Worm (Caenorhabditis elegans) whole organism, mixed stage, embryonic: Measurements from ENCODE around the gene hecd-1.

Source experiments
- M03D4.4 ChIP-seq: sonication (generic microtip); optimal IDR thresholded peaks from 2 replicates; lab custom pipeline; 2017; ENCODE audit warnings: mild to moderate bottlenecking, missing genetic modification characterization, missing compliant biosample characterization
- bed-3 ChIP-seq: fragments of 200-800 bp; sonication (Bioruptor generic); optimal IDR thresholded peaks from 3 replicates; lab custom pipeline; 2018; ENCODE audit warnings: mild to moderate bottlenecking, missing genetic modification characterization, moderate library complexity, missing compliant biosample characterization
- blmp-1 ChIP-seq: fragments of 150-350 bp; optimal IDR thresholded peaks from 2 replicates; lab custom pipeline; 2014; ENCODE audit warnings: missing biosample characterization, missing genetic modification characterization
- ceh-39 ChIP-seq: fragments of 150-350 bp; optimal IDR thresholded peaks from 2 replicates; lab custom pipeline; 2014; ENCODE audit warnings: missing biosample characterization, missing genetic modification characterization
- ceh-43 ChIP-seq: fragments of 200-800 bp; sonication (Bioruptor generic); optimal IDR thresholded peaks from 2 replicates; lab custom pipeline; 2018; ENCODE audit warnings: mild to moderate bottlenecking, missing genetic modification characterization, moderate library complexity, missing compliant biosample characterization
- ceh-83 ChIP-seq: fragments of 200-800 bp; sonication (Bioruptor generic); optimal IDR thresholded peaks from 2 replicates; lab custom pipeline; 2018; ENCODE audit warnings: mild to moderate bottlenecking, missing genetic modification characterization, missing compliant biosample characterization
- ces-1 ChIP-seq: fragments of 150-350 bp; optimal IDR thresholded peaks from 2 replicates; lab custom pipeline; 2014; ENCODE audit warnings: missing biosample characterization, missing genetic modification reagents, missing genetic modification characterization
- cnd-1 ChIP-seq: fragments of 200-800 bp; sonication (Bioruptor generic); optimal IDR thresholded peaks from 2 replicates; lab custom pipeline; 2018; ENCODE audit warnings: mild to moderate bottlenecking, missing genetic modification characterization, missing compliant biosample characterization
- drap-1 ChIP-seq: fragments of 200-800 bp; sonication (Bioruptor generic); optimal IDR thresholded peaks from 3 replicates; lab custom pipeline; 2018; ENCODE audit warnings: mild to moderate bottlenecking, missing genetic modification characterization, missing compliant biosample characterization
- elt-1 ChIP-seq: sonication (generic microtip); optimal IDR thresholded peaks from 2 replicates; lab custom pipeline; 2017; ENCODE audit warnings: missing genetic modification characterization, mild to moderate bottlenecking, missing compliant biosample characterization, antibody characterized with exemption, moderate library complexity, borderline replicate concordance; ENCODE audit not compliant: insufficient read depth
- flh-1 ChIP-seq: fragments of 200-800 bp; sonication (Bioruptor generic); optimal IDR thresholded peaks from 2 replicates; lab custom pipeline; 2018; ENCODE audit warnings: mild to moderate bottlenecking, missing genetic modification characterization, moderate library complexity, missing compliant biosample characterization
- ham-2 ChIP-seq: fragments of 200-800 bp; sonication (Bioruptor generic); optimal IDR thresholded peaks from 2 replicates; lab custom pipeline; 2018; ENCODE audit warnings: mild to moderate bottlenecking, missing genetic modification characterization, missing compliant biosample characterization
- hlh-1 ChIP-seq: fragments of 150-350 bp; optimal IDR thresholded peaks from 2 replicates; lab custom pipeline; 2014; ENCODE audit warnings: missing biosample characterization, missing genetic modification reagents, missing genetic modification characterization
- lin-13 ChIP-seq: fragments of 150-350 bp; optimal IDR thresholded peaks from 2 replicates; lab custom pipeline; 2014; ENCODE audit warnings: missing biosample characterization, missing genetic modification characterization
- lin-32 ChIP-seq: fragments of 200-800 bp; sonication (Bioruptor generic); optimal IDR thresholded peaks from 2 replicates; lab custom pipeline; 2018; ENCODE audit warnings: mild to moderate bottlenecking, missing genetic modification characterization, missing compliant biosample characterization
- lsy-2 ChIP-seq: fragments of 150-350 bp; optimal IDR thresholded peaks from 2 replicates; lab custom pipeline; 2014; ENCODE audit warnings: missing biosample characterization, missing genetic modification characterization
- mab-5 ChIP-seq: fragments of 150-350 bp; optimal IDR thresholded peaks from 2 replicates; lab custom pipeline; 2014; ENCODE audit warnings: missing biosample characterization, missing genetic modification characterization
- mep-1 ChIP-seq: fragments of 150-350 bp; optimal IDR thresholded peaks from 2 replicates; lab custom pipeline; 2017; ENCODE audit warnings: missing biosample characterization, missing genetic modification reagents, missing genetic modification characterization, inconsistent platforms
- mls-2 ChIP-seq: sonication (generic microtip); optimal IDR thresholded peaks from 2 replicates; lab custom pipeline; 2016; ENCODE audit warnings: mild to moderate bottlenecking, missing genetic modification characterization, moderate library complexity, missing compliant biosample characterization
- nhr-2 ChIP-seq: fragments of 150-350 bp; optimal IDR thresholded peaks from 2 replicates; lab custom pipeline; 2014; ENCODE audit warnings: missing biosample characterization, missing genetic modification characterization
- nhr-237 ChIP-seq: fragments of 150-350 bp; optimal IDR thresholded peaks from 2 replicates; lab custom pipeline; 2014; ENCODE audit warnings: missing biosample characterization, missing genetic modification characterization
- nhr-76 ChIP-seq: sonication (generic microtip); optimal IDR thresholded peaks from 2 replicates; lab custom pipeline; 2017; ENCODE audit warnings: missing biosample characterization, missing genetic modification characterization
- pha-4 ChIP-seq: fragments of 150-350 bp; optimal IDR thresholded peaks from 2 replicates; lab custom pipeline; 2018; ENCODE audit warnings: missing biosample characterization, missing genetic modification reagents, missing genetic modification characterization
- snpc-4 ChIP-seq: fragments of 150-350 bp; optimal IDR thresholded peaks from 2 replicates; lab custom pipeline; 2014; ENCODE audit warnings: missing biosample characterization, missing genetic modification characterization
- sptf-1 ChIP-seq: sonication (generic microtip); optimal IDR thresholded peaks from 2 replicates; lab custom pipeline; 2017; ENCODE audit warnings: mild to moderate bottlenecking, missing genetic modification characterization, moderate library complexity, missing compliant biosample characterization
- tbx-8 ChIP-seq: fragments of 200-800 bp; sonication (Bioruptor generic); optimal IDR thresholded peaks from 2 replicates; lab custom pipeline; 2018; ENCODE audit warnings: mild to moderate bottlenecking, missing genetic modification characterization, moderate library complexity, missing compliant biosample characterization
- unc-39 ChIP-seq: fragments of 150-350 bp; optimal IDR thresholded peaks from 2 replicates; lab custom pipeline; 2014; ENCODE audit warnings: missing biosample characterization, missing genetic modification characterization
- unc-62 ChIP-seq: fragments of 150-350 bp; optimal IDR thresholded peaks from 2 replicates; lab custom pipeline; 2014; ENCODE audit warnings: missing biosample characterization, missing genetic modification reagents, missing genetic modification characterization
- zip-8 ChIP-seq: fragments of 150-350 bp; optimal IDR thresholded peaks from 2 replicates; lab custom pipeline; 2014; ENCODE audit warnings: missing biosample characterization, missing genetic modification characterization
- ztf-11 ChIP-seq: fragments of 150-350 bp; optimal IDR thresholded peaks from 2 replicates; lab custom pipeline; 2014; ENCODE audit warnings: missing biosample characterization, missing genetic modification characterization

hecd-1 gene

ce11 chrIV:7176887-7177286 lies 32.4 kb upstream of the hecd-1 start, which contains the start of gene str-44:
TSS of gene str-44 (plus strand) at chrIV:7177187.
- TF ChIP-seq M03D4.4, result no peak
- TF ChIP-seq nhr-76 (tag; lab: Kevin White, UChicago), result no peak
- TF ChIP-seq lsy-2 (tag; lab: Kevin White, UChicago), result no peak
- no peak for TF ChIP-seq mep-1 (tag; lab: Kevin White, UChicago)
- TF ChIP-seq mab-5 (tag; lab: Kevin White, UChicago), result no peak
- TF ChIP-seq nhr-237 (tag; lab: Kevin White, UChicago), result no peak
- no peak for TF ChIP-seq unc-39 (tag; lab: Kevin White, UChicago)
- no peak for TF ChIP-seq mls-2 (tag; lab: Kevin White, UChicago)
- no peak for TF ChIP-seq ztf-11 (tag; lab: Kevin White, UChicago)
- no peak for TF ChIP-seq drap-1 (GFP tag; lab: Kevin White, UChicago)
- TF ChIP-seq elt-1 (tag; lab: Kevin White, UChicago), result no peak
- no peak for TF ChIP-seq tbx-8 (GFP tag; lab: Kevin White, UChicago)
- TF ChIP-seq zip-8 (tag; lab: Kevin White, UChicago), result no peak
- no peak for TF ChIP-seq ceh-39 (tag; lab: Kevin White, UChicago)
- TF ChIP-seq ces-1 (GFP tag; lab: Kevin White, UChicago), result no peak
- TF ChIP-seq flh-1 (GFP tag; lab: Kevin White, UChicago), result no peak
- TF ChIP-seq unc-62 (GFP tag; lab: Kevin White, UChicago), result no peak

- TF ChIP-seq ztf-11 (tag; lab: Kevin White, UChicago) (no peak), pha-4 (tag; lab: Kevin White, UChicago) (no peak), lin-32 (GFP tag; lab: Kevin White, UChicago) (no peak), blmp-1 (tag; lab: Kevin White, UChicago) (no peak), sptf-1 (tag; lab: Kevin White, UChicago) (no peak), mab-5 (tag; lab: Kevin White, UChicago) (no peak), nhr-237 (tag; lab: Kevin White, UChicago) (no peak), tbx-8 (GFP tag; lab: Kevin White, UChicago) (no peak), nhr-76 (tag; lab: Kevin White, UChicago) (no peak), unc-39 (tag; lab: Kevin White, UChicago) (no peak), flh-1 (GFP tag; lab: Kevin White, UChicago) (no peak), zip-8 (tag; lab: Kevin White, UChicago) (no peak), hlh-1 (no peak)
These were observed 30.8 kb upstream of the hecd-1 start, which contains the start of gene C42D4.19 for ce11 chrIV:7175346-7175745. TSS of gene C42D4.19 (plus strand) at chrIV:7175646.

- TF ChIP-seq bed-3 (GFP tag; lab: Kevin White, UChicago) (no peak), ham-2 (GFP tag; lab: Kevin White, UChicago) (no peak), blmp-1 (tag; lab: Kevin White, UChicago) (no peak), mab-5 (tag; lab: Kevin White, UChicago) (no peak), mep-1 (tag; lab: Kevin White, UChicago) (no peak), flh-1 (GFP tag; lab: Kevin White, UChicago) (no peak), cnd-1 (tag; lab: Kevin White, UChicago) (no peak), hlh-1 (no peak), nhr-237 (tag; lab: Kevin White, UChicago) (no peak), drap-1 (GFP tag; lab: Kevin White, UChicago) (no peak), snpc-4 (tag; lab: Kevin White, UChicago) (no peak), zip-8 (tag; lab: Kevin White, UChicago) (no peak), ceh-43 (GFP tag; lab: Kevin White, UChicago) (no peak), unc-62 (GFP tag; lab: Kevin White, UChicago) (no peak), nhr-76 (tag; lab: Kevin White, UChicago) (no peak), nhr-2 (no peak), lsy-2 (tag; lab: Kevin White, UChicago) (no peak), lin-32 (GFP tag; lab: Kevin White, UChicago) (no peak), elt-1 (tag; lab: Kevin White, UChicago) (no peak), ceh-83 (GFP tag; lab: Kevin White, UChicago) (no peak)
These were observed 29.0 kb upstream of the hecd-1 start, which contains the start of gene str-1 for ce11 chrIV:7173489-7173888. TSS of gene str-1 (plus strand) at chrIV:7173789.

ce11 chrIV:7171222-7171621 lies 26.7 kb upstream of the hecd-1 start, which contains the start of gene str-220:
TSS of gene str-220 (minus strand) at chrIV:7171322.
- TF ChIP-seq nhr-76 (tag; lab: Kevin White, UChicago) (no peak), M03D4.4 (no peak), ceh-83 (GFP tag; lab: Kevin White, UChicago) (no peak), ceh-39 (tag; lab: Kevin White, UChicago) (no peak), blmp-1 (tag; lab: Kevin White, UChicago) (no peak), lin-13 (no peak), lsy-2 (tag; lab: Kevin White, UChicago) (no peak)
